Worm (Caenorhabditis elegans) whole organism, L1 larva: ENCODE data around the gene C16A11.7.

Experiments used
- lin-13 ChIP-seq: fragments of 150-350 bp; optimal IDR thresholded peaks from 2 replicates; lab custom pipeline; 2014; ENCODE audit warnings: missing biosample characterization, missing genetic modification reagents, missing genetic modification characterization
- lsy-2 ChIP-seq, 2 experiments: fragments of 150-350 bp; optimal IDR thresholded peaks; 2 replicates each; lab custom pipeline; 2014; ENCODE audit warnings: missing biosample characterization in 2 of 2, missing genetic modification characterization in 2 of 2
- nhr-12 ChIP-seq: sonication (generic microtip); optimal IDR thresholded peaks from 2 replicates; lab custom pipeline; 2017; ENCODE audit warnings: missing biosample characterization, missing genetic modification characterization
- nhr-85 ChIP-seq: sonication (generic microtip); peaks from one replicate; lab custom pipeline; 2016; ENCODE audit warnings: missing genetic modification characterization, inconsistent platforms, missing compliant biosample characterization
- sptf-1 ChIP-seq: fragments of 150-350 bp; optimal IDR thresholded peaks from 2 replicates; lab custom pipeline; 2014; ENCODE audit warnings: missing biosample characterization, missing genetic modification characterization
- tlp-1 ChIP-seq: fragments of 150-350 bp; optimal IDR thresholded peaks from 2 replicates; lab custom pipeline; 2014; ENCODE audit warnings: missing biosample characterization, missing genetic modification characterization

DNA sequence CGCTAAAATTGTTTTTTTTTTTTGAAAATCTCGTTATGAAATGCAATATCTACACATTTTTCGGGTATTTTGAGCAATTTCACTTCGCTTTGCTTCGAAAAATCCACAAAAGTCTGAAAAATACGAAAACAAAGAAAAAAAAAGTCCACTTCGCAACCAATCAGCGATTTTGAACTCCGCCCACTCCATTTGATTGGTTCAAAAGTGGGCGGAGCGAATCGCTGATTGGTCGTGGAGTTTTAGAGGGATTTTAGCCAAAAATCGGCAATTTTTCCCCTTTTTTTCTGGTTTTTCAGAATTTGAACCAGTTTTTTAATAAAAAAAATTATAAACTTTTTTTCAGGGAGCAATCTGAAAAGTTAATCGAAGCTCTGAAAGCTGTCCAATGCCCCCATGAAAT, 17.8 kb downstream of the C16A11.7 start:
- TF ChIP-seq sptf-1 (tag; lab: Kevin White, UChicago) (no peak), tlp-1 (tag; lab: Kevin White, UChicago) (no peak), lin-13 (GFP tag; lab: Kevin White, UChicago) (no peak), lsy-2 (tag; optimal IDR thresholded peaks at IDR 0.05; lab: Kevin White, UChicago) (no peak), nhr-85 (tag; lab: Kevin White, UChicago) (no peak), nhr-12 (tag; lab: Kevin White, UChicago) (no peak)
